Fruit fly (Drosophila melanogaster) whole organism, embryonic: Measurements from ENCODE around the gene CG4476.

Experiments
- CG14710 ChIP-seq: fragments of 200-800 bp; sonication (Bioruptor generic); optimal IDR thresholded peaks from 3 replicates; lab custom pipeline; 2019; ENCODE audit warnings: missing biosample characterization, mild to moderate bottlenecking, missing genetic modification characterization, moderate library complexity
- CG18619 ChIP-seq: fragments of 200-800 bp; sonication (Bioruptor generic); optimal IDR thresholded peaks from 3 replicates; lab custom pipeline; 2017; ENCODE audit warnings: missing biosample characterization, mild to moderate bottlenecking, missing genetic modification characterization
- CG8388 ChIP-seq: fragments of 200-800 bp; sonication (Bioruptor generic); optimal IDR thresholded peaks from 2 replicates; lab custom pipeline; 2019; ENCODE audit warnings: missing biosample characterization, mild to moderate bottlenecking, missing genetic modification characterization, moderate library complexity
- CrebB ChIP-seq: fragments of 200-800 bp; sonication (Bioruptor generic); optimal IDR thresholded peaks from 3 replicates; lab custom pipeline; 2018; ENCODE audit warnings: missing biosample characterization, mild to moderate bottlenecking, missing genetic modification characterization
- fd96Cb ChIP-seq: fragments of 200-800 bp; sonication (Bioruptor generic); optimal IDR thresholded peaks from 2 replicates; lab custom pipeline; 2018; ENCODE audit warnings: missing biosample characterization, mild to moderate bottlenecking, missing genetic modification characterization, moderate library complexity
- nmo ChIP-seq: fragments of 200-800 bp; sonication (Bioruptor generic); optimal IDR thresholded peaks from 2 replicates; lab custom pipeline; 2018; ENCODE audit warnings: missing biosample characterization, mild to moderate bottlenecking, missing genetic modification characterization, moderate library complexity
- shn ChIP-seq: fragments of 200-800 bp; sonication (Bioruptor generic); optimal IDR thresholded peaks from 3 replicates; lab custom pipeline; 2016; ENCODE audit warnings: missing biosample characterization, missing genetic modification characterization
- usp ChIP-seq: fragments of >200 bp; optimal IDR thresholded peaks from 2 replicates; lab custom pipeline; 2017; ENCODE audit warnings: missing biosample characterization, missing genetic modification characterization

- no peak for TF ChIP-seq CG14710 (tag; lab: Kevin White, UChicago)
- TF ChIP-seq CG8388 (GFP tag; lab: Kevin White, UChicago), result no peak
- no peak for TF ChIP-seq usp (GFP tag; lab: Kevin White, UChicago)
- TF ChIP-seq fd96Cb, result no peak
- TF ChIP-seq CrebB, result no peak
- no peak for TF ChIP-seq CG18619 (GFP tag; lab: Kevin White, UChicago)
- no peak for TF ChIP-seq shn
- TF ChIP-seq nmo, result no peak
These were observed at the start of gene CG4476 for dm6 chr3L:9211302-9211930.
